Worm (Caenorhabditis elegans) whole organism, young adult: Measurements from ENCODE around the gene fem-1.

Source experiments
- aptf-3 ChIP-seq: fragments of 200-800 bp; sonication (Bioruptor generic); IDR thresholded peaks from 2 replicates; pipeline ENCODE4 v1.3.6; 2022; ENCODE audit warnings: missing genetic modification characterization, missing compliant biosample characterization
- ets-4 ChIP-seq: fragments of 200-800 bp; sonication (Bioruptor generic); optimal IDR thresholded peaks from 2 replicates; lab custom pipeline; 2018; ENCODE audit warnings: mild to moderate bottlenecking, missing genetic modification characterization, missing compliant biosample characterization
- nfya-1 ChIP-seq: sonication (generic microtip); optimal IDR thresholded peaks from 2 replicates; lab custom pipeline; 2017; ENCODE audit warnings: antibody characterized with exemption, missing compliant biosample characterization, missing genetic modification characterization, borderline replicate concordance; ENCODE audit not compliant: insufficient read depth
- snpc-3.4 ChIP-seq: sonication (generic microtip); optimal IDR thresholded peaks from 2 replicates; lab custom pipeline; 2017; ENCODE audit warnings: missing genetic modification characterization, mild to moderate bottlenecking, missing compliant biosample characterization, antibody characterized with exemption, moderate library complexity, missing genotype, missing genetic modification reagents
- sptf-2 ChIP-seq: fragments of 200-800 bp; sonication (Bioruptor generic); optimal IDR thresholded peaks from 2 replicates; lab custom pipeline; 2018; ENCODE audit warnings: mild to moderate bottlenecking, missing genetic modification characterization, missing compliant biosample characterization

ce11 chrIV:5535780-5536179 lies 2.0 kb downstream of the fem-1 start:
- TF ChIP-seq snpc-3.4 (tag; lab: Kevin White, UChicago) (no peak), ets-4 (GFP tag; lab: Kevin White, UChicago) (no peak), aptf-3 (GFP tag; lab: Robert Waterston, UW) (no peak), sptf-2 (GFP tag; lab: Kevin White, UChicago) (no peak), nfya-1 (tag; lab: Kevin White, UChicago) (no peak)
